Worm (Caenorhabditis elegans): ENCODE data around the gene Y6G8.6.

- no peak for TF ChIP-seq snpc-4 (tag; optimal IDR thresholded peaks at IDR 0.05)
- no peak for TF ChIP-seq flh-1 (GFP tag; optimal IDR thresholded peaks at IDR 0.05)
- TF ChIP-seq nhr-28 (tag; optimal IDR thresholded peaks at IDR 0.05), result no peak
These were observed 43.3 kb upstream of the Y6G8.6 start, which contains the start of gene dgat-2 for ce11 chrV:17660003-17660402.
